Worm (Caenorhabditis elegans) whole organism, young adult: ENCODE measurements around the gene irld-32.

Source experiments
- B0035.1 ChIP-seq: sonication (generic microtip); optimal IDR thresholded peaks from 2 replicates; lab custom pipeline; 2016; ENCODE audit warnings: missing genetic modification characterization, mild to moderate bottlenecking, missing compliant biosample characterization, missing genotype, missing genetic modification reagents
- ama-1 ChIP-seq, 3 experiments: fragments of 150-350 bp in 1 of 3; sonication (generic microtip) in 2 of 3; optimal IDR thresholded peaks; 2 replicates each; lab custom pipeline; 2014 to 2018; ENCODE audit warnings: missing biosample characterization in 2 of 3, missing genetic modification characterization in 2 of 3, missing genetic modification reagents in 2 of 3
- attf-5 ChIP-seq: fragments of 200-800 bp; sonication (Bioruptor generic); optimal IDR thresholded peaks from 2 replicates; lab custom pipeline; 2018; ENCODE audit warnings: mild to moderate bottlenecking, missing genetic modification characterization, missing compliant biosample characterization
- nfya-2 ChIP-seq: fragments of 200-800 bp; sonication (Bioruptor generic); IDR thresholded peaks from 2 replicates; pipeline ENCODE4 v1.3.6; 2022; ENCODE audit warnings: missing genetic modification reagents, missing genetic modification characterization, missing compliant biosample characterization
- nhr-80 ChIP-seq: sonication (generic microtip); optimal IDR thresholded peaks from 2 replicates; lab custom pipeline; 2016; ENCODE audit warnings: missing genetic modification characterization, missing compliant biosample characterization
- snpc-1.3 ChIP-seq: sonication (generic microtip); optimal IDR thresholded peaks from 2 replicates; lab custom pipeline; 2017; ENCODE audit warnings: missing genetic modification characterization, mild to moderate bottlenecking, missing compliant biosample characterization, antibody characterized with exemption, moderate library complexity, missing genotype, missing genetic modification reagents; ENCODE audit not compliant: insufficient read depth
- unc-62 ChIP-seq: fragments of 150-350 bp; optimal IDR thresholded peaks from 2 replicates; lab custom pipeline; 2014; ENCODE audit warnings: missing biosample characterization, missing genetic modification reagents, missing genetic modification characterization
- zfh-2 ChIP-seq: fragments of 200-800 bp; sonication (Bioruptor generic); conservative IDR thresholded peaks from 2 replicates; pipeline ENCODE4 v1.3.6; 2022; ENCODE audit warnings: missing genetic modification reagents, missing genetic modification characterization, missing compliant biosample characterization
- ztf-22 ChIP-seq: fragments of 200-800 bp; sonication (Bioruptor generic); optimal IDR thresholded peaks from 2 replicates; lab custom pipeline; 2018; ENCODE audit warnings: mild to moderate bottlenecking, missing genetic modification characterization, moderate library complexity, missing compliant biosample characterization

- no peak for TF ChIP-seq unc-62 (GFP tag; lab: Kevin White, UChicago)
- TF ChIP-seq ama-1 (optimal IDR thresholded peaks at IDR 0.05; lab: Kevin White, UChicago), result no peak
- TF ChIP-seq ama-1 (GFP tag; optimal IDR thresholded peaks at IDR 0.05; lab: Kevin White, UChicago), result no peak
- no peak for TF ChIP-seq attf-5 (GFP tag; lab: Kevin White, UChicago)
- TF ChIP-seq nfya-2, result no peak
- TF ChIP-seq nhr-80 (tag; lab: Kevin White, UChicago), result no peak
- no peak for TF ChIP-seq ztf-22 (GFP tag; lab: Kevin White, UChicago)
- no peak for TF ChIP-seq zfh-2
- TF ChIP-seq snpc-1.3, result no peak
- TF ChIP-seq B0035.1 (tag; lab: Kevin White, UChicago), result no peak
Measured at ce11 chrV:2306383-2306782, 25.3 kb upstream of the irld-32 start.
